7 worm cellular contexts compared by ENCODE assay signal in the genomic region with DNA sequence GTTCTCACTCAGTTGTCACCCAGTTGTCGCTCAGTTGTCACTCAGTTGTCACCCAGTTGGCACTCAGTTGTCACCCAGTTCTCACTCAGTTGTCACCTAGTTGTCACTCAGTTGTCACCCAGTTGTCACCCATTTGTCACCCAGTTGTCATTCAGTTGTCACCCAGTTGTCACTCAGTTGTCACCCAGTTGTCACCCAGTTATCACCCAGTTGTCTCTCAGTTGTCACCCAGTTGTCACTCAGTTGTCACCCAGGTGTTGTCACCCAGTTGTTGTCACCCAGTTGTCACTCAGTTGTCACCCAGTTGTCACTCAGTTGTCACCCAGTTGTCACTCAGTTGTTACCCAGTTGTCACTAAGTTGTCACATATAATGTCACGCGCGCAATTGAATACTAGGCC.
A peak's percentile ranks its signal among the peaks of the same experiment; 100 is the strongest.
TF ChIP-seq lines count a peak whose summit lies in the region.

No protein-coding gene starts in this region.

TF ChIP-seq in whole organism, L1 larva, 84 proteins besides CTCF, POLR2A, EP300 and RAD21:
- TF ChIP-seq lin-13 (GFP tag; optimal IDR thresholded peaks at IDR 0.05; lab: Kevin White, UChicago) (no peak), unc-98 (GFP tag; IDR thresholded peaks at IDR 0.05; lab: Robert Waterston, UW) (0 out of 2 replicates have a peak, but pooled peaks have one; percentile 8), C16A3.4 (tag; optimal IDR thresholded peaks at IDR 0.05; lab: Kevin White, UChicago) (no peak), hlh-17 (GFP tag; optimal IDR thresholded peaks at IDR 0.05; lab: Kevin White, UChicago; ENCODE audit: borderline replicate concordance) (peak; percentile 30), alr-1 (tag; optimal IDR thresholded peaks at IDR 0.05; lab: Kevin White, UChicago; ENCODE audit: borderline replicate concordance) (peak; percentile 36), ets-5 (GFP tag; IDR thresholded peaks at IDR 0.05; lab: Robert Waterston, UW) (peak; percentile 87; the same call in 1 of the 2 replicates)

TF ChIP-seq in whole organism, L4 larva, 104 proteins besides CTCF, POLR2A, EP300 and RAD21 (continues in another document):
- TF ChIP-seq nhr-41 (GFP tag; IDR thresholded peaks at IDR 0.05; lab: Robert Waterston, UW) (peak; percentile 53; the same call in 1 of the 2 replicates), lim-7 (GFP tag; IDR thresholded peaks at IDR 0.05; lab: Robert Waterston, UW) (peak; percentile 66), saeg-2 (GFP tag; IDR thresholded peaks at IDR 0.05; lab: Robert Waterston, UW) (0 out of 2 replicates have a peak, but pooled peaks have one; percentile 37), gei-8 (GFP tag; optimal IDR thresholded peaks at IDR 0.05; lab: Kevin White, UChicago) (no peak), dmd-8 (GFP tag; IDR thresholded peaks at IDR 0.05; lab: Robert Waterston, UW) (0 out of 2 replicates have a peak, but pooled peaks have one; percentile 20), lin-38 (GFP tag; IDR thresholded peaks at IDR 0.05; lab: Robert Waterston, UW) (no peak), daf-19 (GFP tag; conservative IDR thresholded peaks at IDR 0.05; lab: Robert Waterston, UW) (no peak), Y48G9A.11 (GFP tag; IDR thresholded peaks at IDR 0.05; lab: Robert Waterston, UW) (peak; percentile 56), snpc-1.2 (GFP tag; IDR thresholded peaks at IDR 0.05; lab: Robert Waterston, UW) (peak; percentile 13; the same call in 1 of the 2 replicates), F26F4.8 (GFP tag; conservative IDR thresholded peaks at IDR 0.05; lab: Robert Waterston, UW) (0 out of 2 replicates have a peak, but pooled peaks have one; percentile 10), Y75B8A.6 (GFP tag; IDR thresholded peaks at IDR 0.05; lab: Robert Waterston, UW) (peak; percentile 77; the same call in 1 of the 2 replicates)

TF ChIP-seq in whole organism, early embryonic, 17 proteins besides CTCF, POLR2A, EP300 and RAD21:
- TF ChIP-seq pes-1 (GFP tag; IDR thresholded peaks at IDR 0.05; lab: Robert Waterston, UW) (no peak), tbx-11 (GFP tag; IDR thresholded peaks at IDR 0.05; lab: Robert Waterston, UW) (peak; percentile 65), sea-1 (GFP tag; conservative IDR thresholded peaks at IDR 0.05; lab: Robert Waterston, UW) (peak; percentile 72; the same call in 1 of the 2 replicates), scrt-1 (GFP tag; IDR thresholded peaks at IDR 0.05; lab: Robert Waterston, UW) (0 out of 2 replicates have a peak, but pooled peaks have one; percentile 60)

TF ChIP-seq in whole organism, late embryonic, 69 proteins besides CTCF, POLR2A, EP300 and RAD21:
- peak; percentile 23 for TF ChIP-seq rnt-1 (tag; optimal IDR thresholded peaks at IDR 0.05; lab: Kevin White, UChicago)
- no peak for TF ChIP-seq ceh-2 (tag; optimal IDR thresholded peaks at IDR 0.05; lab: Kevin White, UChicago)
- TF ChIP-seq ceh-24 (tag; optimal IDR thresholded peaks at IDR 0.05; lab: Kevin White, UChicago) = no peak
- peak; percentile 20 for TF ChIP-seq elt-4 (tag; optimal IDR thresholded peaks at IDR 0.05; lab: Kevin White, UChicago)

TF ChIP-seq in whole organism, midembryonic, 9 proteins besides CTCF, POLR2A, EP300 and RAD21:
- TF ChIP-seq tab-1 (GFP tag; IDR thresholded peaks at IDR 0.05; lab: Robert Waterston, UW) (peak; percentile 77), med-1 (GFP tag; optimal IDR thresholded peaks at IDR 0.05; lab: Kevin White, UChicago; ENCODE audit: insufficient read depth) (no peak), ref-1 (GFP tag; conservative IDR thresholded peaks at IDR 0.05; lab: Robert Waterston, UW) (peak; percentile 43; the same call in 1 of the 2 replicates), ztf-29 (GFP tag; IDR thresholded peaks at IDR 0.05; lab: Robert Waterston, UW) (peak; percentile 49; the same call in 1 of the 2 replicates), flt-1 (GFP tag; IDR thresholded peaks at IDR 0.05; lab: Robert Waterston, UW) (no peak), ztf-23 (GFP tag; IDR thresholded peaks at IDR 0.05; lab: Robert Waterston, UW) (peak; percentile 23; the same call in 1 of the 2 replicates), klf-2 (GFP tag; conservative IDR thresholded peaks at IDR 0.05; lab: Robert Waterston, UW) (0 out of 2 replicates have a peak, but pooled peaks have one; percentile 37)

TF ChIP-seq in whole organism, mixed stage, embryonic, 35 proteins besides CTCF, POLR2A, EP300 and RAD21:
- peak; percentile 98 for TF ChIP-seq tbx-8 (GFP tag; optimal IDR thresholded peaks at IDR 0.05; lab: Kevin White, UChicago)
- TF ChIP-seq mls-2 (tag; optimal IDR thresholded peaks at IDR 0.05; lab: Kevin White, UChicago) = no peak
- TF ChIP-seq sptf-1 (tag; optimal IDR thresholded peaks at IDR 0.05; lab: Kevin White, UChicago) = no peak
- no peak for TF ChIP-seq elt-3 (tag; optimal IDR thresholded peaks at IDR 0.05; lab: Kevin White, UChicago)

TF ChIP-seq in whole organism, young adult, 124 proteins besides CTCF, POLR2A, EP300 and RAD21:
- no peak for TF ChIP-seq aptf-2 (GFP tag; conservative IDR thresholded peaks at IDR 0.05; lab: Robert Waterston, UW)
- TF ChIP-seq ztf-28 (GFP tag; IDR thresholded peaks at IDR 0.05; lab: Robert Waterston, UW) = 0 out of 2 replicates have a peak, but pooled peaks have one; percentile 26
- TF ChIP-seq dox-1 (GFP tag; IDR thresholded peaks at IDR 0.05; lab: Robert Waterston, UW) = peak; percentile 59; the same call in 1 of the 2 replicates
- TF ChIP-seq egl-44 (GFP tag; IDR thresholded peaks at IDR 0.05; lab: Robert Waterston, UW) = peak; percentile 77; the same call in 1 of the 2 replicates
- TF ChIP-seq nhr-90 (tag; optimal IDR thresholded peaks at IDR 0.05; lab: Kevin White, UChicago) = no peak
- TF ChIP-seq C06A6.2 (GFP tag; conservative IDR thresholded peaks at IDR 0.05; lab: Robert Waterston, UW) = 0 out of 2 replicates have a peak, but pooled peaks have one; percentile 24
- TF ChIP-seq bed-2 (GFP tag; IDR thresholded peaks at IDR 0.05; lab: Robert Waterston, UW) = peak; percentile 82; the same call in 1 of the 2 replicates
- TF ChIP-seq nhr-120 (GFP tag; IDR thresholded peaks at IDR 0.05; lab: Robert Waterston, UW) = 0 out of 2 replicates have a peak, but pooled peaks have one; percentile 33
- 0 out of 2 replicates have a peak, but pooled peaks have one; percentile 39 for TF ChIP-seq attf-3 (GFP tag; conservative IDR thresholded peaks at IDR 0.05; lab: Robert Waterston, UW)
- TF ChIP-seq egl-18 (GFP tag; IDR thresholded peaks at IDR 0.05; lab: Robert Waterston, UW) = 0 out of 2 replicates have a peak, but pooled peaks have one; percentile 15
- TF ChIP-seq akir-1 (GFP tag; optimal IDR thresholded peaks at IDR 0.05; lab: Kevin White, UChicago) = no peak
- TF ChIP-seq hmg-20 (GFP tag; IDR thresholded peaks at IDR 0.05; lab: Robert Waterston, UW) = peak; percentile 33; the same call in 1 of the 2 replicates
- TF ChIP-seq aptf-3 (GFP tag; IDR thresholded peaks at IDR 0.05; lab: Robert Waterston, UW) = peak; percentile 90
- peak; percentile 74; the same call in 1 of the 2 replicates for TF ChIP-seq ekl-4 (GFP tag; IDR thresholded peaks at IDR 0.05; lab: Robert Waterston, UW)
- TF ChIP-seq ztf-22 (GFP tag; optimal IDR thresholded peaks at IDR 0.05; lab: Kevin White, UChicago) = no peak
- peak; percentile 97 for TF ChIP-seq F37B4.10 (GFP tag; IDR thresholded peaks at IDR 0.05; lab: Robert Waterston, UW)
- peak; percentile 63; the same call in 1 of the 2 replicates for TF ChIP-seq ztf-25 (GFP tag; IDR thresholded peaks at IDR 0.05; lab: Robert Waterston, UW)
- no peak for TF ChIP-seq F23B12.7 (tag; optimal IDR thresholded peaks at IDR 0.05; lab: Kevin White, UChicago; ENCODE audit: insufficient read depth)
- 0 out of 2 replicates have a peak, but pooled peaks have one; percentile 13 for TF ChIP-seq nfya-2 (GFP tag; IDR thresholded peaks at IDR 0.05; lab: Robert Waterston, UW)
- 0 out of 2 replicates have a peak, but pooled peaks have one; percentile 6 for TF ChIP-seq F33H1.4 (GFP tag; IDR thresholded peaks at IDR 0.05; lab: Robert Waterston, UW)
- TF ChIP-seq zim-3 (tag; optimal IDR thresholded peaks at IDR 0.05; lab: Kevin White, UChicago) = peak; percentile 42
- no peak for TF ChIP-seq ama-1 (optimal IDR thresholded peaks at IDR 0.05; lab: Kevin White, UChicago)
- no peak for TF ChIP-seq ama-1 (GFP tag; optimal IDR thresholded peaks at IDR 0.05; lab: Kevin White, UChicago)
- TF ChIP-seq pbrm-1 (GFP tag; IDR thresholded peaks at IDR 0.05; lab: Robert Waterston, UW) = peak; percentile 45
- TF ChIP-seq madf-6 (GFP tag; IDR thresholded peaks at IDR 0.05; lab: Robert Waterston, UW) = no peak
- TF ChIP-seq unc-62 (GFP tag; optimal IDR thresholded peaks at IDR 0.05; lab: Kevin White, UChicago) = peak; percentile 72
- peak; percentile 50; the same call in 1 of the 2 replicates for TF ChIP-seq B0019.2 (GFP tag; conservative IDR thresholded peaks at IDR 0.05; lab: Robert Waterston, UW)
- TF ChIP-seq lin-40 (tag; optimal IDR thresholded peaks at IDR 0.05; lab: Kevin White, UChicago) = no peak
- 0 out of 2 replicates have a peak, but pooled peaks have one; percentile 84 for TF ChIP-seq ceh-58 (GFP tag; IDR thresholded peaks at IDR 0.05; lab: Robert Waterston, UW)
- TF ChIP-seq bed-1 (GFP tag; IDR thresholded peaks at IDR 0.05; lab: Robert Waterston, UW) = 0 out of 2 replicates have a peak, but pooled peaks have one; percentile 52
- peak; percentile 39; the same call in 1 of the 2 replicates for TF ChIP-seq madf-3 (GFP tag; IDR thresholded peaks at IDR 0.05; lab: Robert Waterston, UW)
- peak; percentile 63; the same call in 1 of the 2 replicates for TF ChIP-seq sea-2 (GFP tag; IDR thresholded peaks at IDR 0.05; lab: Robert Waterston, UW)
- TF ChIP-seq ceh-91 (GFP tag; IDR thresholded peaks at IDR 0.05; lab: Robert Waterston, UW) = 0 out of 2 replicates have a peak, but pooled peaks have one; percentile 46
- TF ChIP-seq nfyb-1 (GFP tag; IDR thresholded peaks at IDR 0.05; lab: Robert Waterston, UW) = peak; percentile 51; the same call in 1 of the 2 replicates
- 0 out of 2 replicates have a peak, but pooled peaks have one; percentile 40 for TF ChIP-seq let-526 (GFP tag; IDR thresholded peaks at IDR 0.05; lab: Robert Waterston, UW)
- TF ChIP-seq cebp-2 (GFP tag; IDR thresholded peaks at IDR 0.05; lab: Robert Waterston, UW) = 0 out of 2 replicates have a peak, but pooled peaks have one; percentile 54
